Fruit fly (Drosophila melanogaster): ENCODE data around the gene Tektin-C.

Gene Tektin-C

dm6 chr3L:5821506-5821905, 25.2 kb upstream of the Tektin-C start (continued):
- TF ChIP-seq Elba2 (GFP tag; optimal IDR thresholded peaks at IDR 0.05) (no peak), abd-A (tag; optimal IDR thresholded peaks at IDR 0.05) (no peak), fd64A (GFP tag; optimal IDR thresholded peaks at IDR 0.05) (no peak), lab (GFP tag; optimal IDR thresholded peaks at IDR 0.05) (peak; percentile 11), emc (GFP tag; optimal IDR thresholded peaks at IDR 0.05) (no peak), CG7963 (GFP tag; IDR thresholded peaks at IDR 0.05; ENCODE audit: partially characterized antibody) (no peak), CG7372 (GFP tag; IDR thresholded peaks at IDR 0.05) (peak; percentile 37; the same call in 1 of the 2 replicates), CG17328 (GFP tag; IDR thresholded peaks at IDR 0.05) (no peak), twi (tag; optimal IDR thresholded peaks at IDR 0.05) (no peak), CG18262 (tag; optimal IDR thresholded peaks at IDR 0.05) (no peak), CG8281 (tag; optimal IDR thresholded peaks at IDR 0.05) (no peak), Dad (GFP tag; optimal IDR thresholded peaks at IDR 0.05) (no peak), NC2β (GFP tag; optimal IDR thresholded peaks at IDR 0.05) (no peak), nom (GFP tag; optimal IDR thresholded peaks at IDR 0.05) (peak; percentile 48)

- TF ChIP-seq CTCF (GFP tag; optimal IDR thresholded peaks at IDR 0.05) = peak; percentile 84
- no peak for TF ChIP-seq kay (GFP tag; optimal IDR thresholded peaks at IDR 0.05)
Observed at dm6 chr3L:5820793-5821192, 24.4 kb upstream of the Tektin-C start.

dm6 chr3L:5820039-5820438, 23.7 kb upstream of the Tektin-C start:
- TF ChIP-seq CG4730 (GFP tag; IDR thresholded peaks at IDR 0.05) = 0 out of 2 replicates have a peak, but pooled peaks have one; percentile 10
- peak; percentile 38 for TF ChIP-seq CG1603 (tag; optimal IDR thresholded peaks at IDR 0.05)
- no peak for TF ChIP-seq al (GFP tag; IDR thresholded peaks at IDR 0.05)
- TF ChIP-seq Oli (tag; optimal IDR thresholded peaks at IDR 0.05) = peak; percentile 29
- TF ChIP-seq Med (GFP tag) = peak; percentile 83
- no peak for TF ChIP-seq CG33557 (GFP tag; optimal IDR thresholded peaks at IDR 0.05)
- peak; percentile 45 for TF ChIP-seq gem (tag; optimal IDR thresholded peaks at IDR 0.05)
- TF ChIP-seq CG7556 (GFP tag; optimal IDR thresholded peaks at IDR 0.05) = no peak
- TF ChIP-seq Meics (GFP tag; optimal IDR thresholded peaks at IDR 0.05) = peak; percentile 3
- peak in 1 of 2 experiments; percentile 14 for TF ChIP-seq Pdp1 (GFP tag; optimal IDR thresholded peaks at IDR 0.05)
- TF ChIP-seq ssp (GFP tag; IDR thresholded peaks at IDR 0.05) = no peak
- TF ChIP-seq nmo (GFP tag; optimal IDR thresholded peaks at IDR 0.05) = peak; percentile 10
- TF ChIP-seq CG11696 (GFP tag; IDR thresholded peaks at IDR 0.05) = 0 out of 2 replicates have a peak, but pooled peaks have one; percentile 23
- peak; percentile 7 for TF ChIP-seq lilli (GFP tag; optimal IDR thresholded peaks at IDR 0.05)
- no peak for TF ChIP-seq psq (GFP tag; optimal IDR thresholded peaks at IDR 0.05)
- TF ChIP-seq grau (tag; optimal IDR thresholded peaks at IDR 0.05) = peak; percentile 7
- TF ChIP-seq Xbp1 (GFP tag; optimal IDR thresholded peaks at IDR 0.05) = peak; percentile 28
- TF ChIP-seq repo (GFP tag; optimal IDR thresholded peaks at IDR 0.05) = no peak
- peak; percentile 18 for TF ChIP-seq CG11504 (tag; optimal IDR thresholded peaks at IDR 0.05)
- peak; percentile 15 for TF ChIP-seq Sox102F (GFP tag; optimal IDR thresholded peaks at IDR 0.05)
- peak in 1 of 2 experiments; percentile 4 for TF ChIP-seq bsh (GFP tag; optimal IDR thresholded peaks at IDR 0.05)
- peak; percentile 18 for TF ChIP-seq CG15514 (GFP tag; optimal IDR thresholded peaks at IDR 0.05)
- TF ChIP-seq row (GFP tag; IDR thresholded peaks at IDR 0.05) = 0 out of 3 replicates have a peak, but pooled peaks have one; percentile 33
- TF ChIP-seq CG9876 (GFP tag; optimal IDR thresholded peaks at IDR 0.05) = no peak
- TF ChIP-seq CG3281 (GFP tag; optimal IDR thresholded peaks at IDR 0.05) = peak; percentile 29
- TF ChIP-seq CG12391 (tag; optimal IDR thresholded peaks at IDR 0.05) = peak; percentile 22
- TF ChIP-seq PHDP (tag; optimal IDR thresholded peaks at IDR 0.05) = peak; percentile 19
- TF ChIP-seq CG12659 (GFP tag; optimal IDR thresholded peaks at IDR 0.05) = peak; percentile 3
- TF ChIP-seq amos (GFP tag; IDR thresholded peaks at IDR 0.05; ENCODE audit: partially characterized antibody) = no peak
- TF ChIP-seq sens (GFP tag) = peak; percentile 82
- no peak; the same call in 1 of the 2 replicates for TF ChIP-seq Xrp1 (GFP tag; IDR thresholded peaks at IDR 0.05)
- TF ChIP-seq prd (optimal IDR thresholded peaks at IDR 0.05) = no peak
- 0 out of 3 replicates have a peak, but pooled peaks have one; percentile 42 for TF ChIP-seq prd (GFP tag; IDR thresholded peaks at IDR 0.05)

Measured in whole organism, embryonic.